Worm (Caenorhabditis elegans): ENCODE data around the gene sru-48.

- TF ChIP-seq cog-1 (tag; optimal IDR thresholded peaks at IDR 0.05) (no peak), flt-1 (GFP tag; IDR thresholded peaks at IDR 0.05) (no peak)
These were observed 37.6 kb upstream of the sru-48 start for ce11 chrX:5142403-5142802.

Data from whole organism, midembryonic.